Worm (Caenorhabditis elegans): Measurements from ENCODE around the gene lido-16.

ce11 chrII:6436845-6437244 is 47.9 kb downstream of the lido-16 start:
- TF ChIP-seq unc-62 (GFP tag; optimal IDR thresholded peaks at IDR 0.05), result no peak
- no peak for TF ChIP-seq mab-5 (tag; optimal IDR thresholded peaks at IDR 0.05)
- no peak for TF ChIP-seq blmp-1 (tag; optimal IDR thresholded peaks at IDR 0.05)
- TF ChIP-seq nhr-237 (tag; optimal IDR thresholded peaks at IDR 0.05), result no peak
- no peak for TF ChIP-seq nhr-76 (tag; optimal IDR thresholded peaks at IDR 0.05)
- TF ChIP-seq lsy-2 (tag; optimal IDR thresholded peaks at IDR 0.05), result no peak
- TF ChIP-seq mep-1 (tag; optimal IDR thresholded peaks at IDR 0.05), result no peak
- no peak for TF ChIP-seq unc-39 (tag; optimal IDR thresholded peaks at IDR 0.05)
- no peak for TF ChIP-seq snpc-4 (tag; optimal IDR thresholded peaks at IDR 0.05)
- TF ChIP-seq M03D4.4 (tag; optimal IDR thresholded peaks at IDR 0.05), result no peak
